Worm (Caenorhabditis elegans): ENCODE measurements around the gene nhr-7.

The nhr-7 gene

DNA sequence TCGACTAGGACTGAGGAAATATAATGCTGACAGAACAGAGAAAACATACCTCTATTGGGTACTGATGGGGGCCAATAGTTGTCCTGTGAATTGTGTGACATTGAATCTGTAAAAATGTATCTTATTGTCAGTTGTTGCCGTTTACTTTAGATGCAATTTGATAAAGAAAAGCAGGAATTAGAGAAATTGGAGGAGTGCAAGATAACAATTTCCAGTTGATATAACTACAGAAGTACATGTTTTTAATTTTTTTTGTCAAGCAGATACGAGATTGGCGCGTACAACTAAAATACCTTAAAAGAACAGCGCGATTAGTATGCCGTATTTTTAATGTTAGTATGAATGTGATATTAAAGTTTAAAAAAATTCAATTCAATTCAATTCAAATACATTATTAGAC, 53.1 kb downstream of the nhr-7 start, which contains the start of gene zip-6:
zip-6 (minus strand) TSS at position 101 of the 400 bp plus-strand sequence.
- TF ChIP-seq unc-62 (GFP tag; optimal IDR thresholded peaks at IDR 0.05 in 1 of 2) (peak in 1 of 2 experiments; percentile 53), unc-62 (tag; optimal IDR thresholded peaks at IDR 0.05) (no peak), duxl-1 (tag; optimal IDR thresholded peaks at IDR 0.05; ENCODE audit: poor library complexity) (no peak), nhr-76 (tag; optimal IDR thresholded peaks at IDR 0.05) (no peak), nhr-11 (tag; optimal IDR thresholded peaks at IDR 0.05) (no peak), fkh-10 (GFP tag; optimal IDR thresholded peaks at IDR 0.05) (no peak), tra-1 (GFP tag; IDR thresholded peaks at IDR 0.05) (no peak), daf-12 (tag; optimal IDR thresholded peaks at IDR 0.05) (no peak), snpc-1.2 (GFP tag; IDR thresholded peaks at IDR 0.05) (no peak)
